Fruit fly (Drosophila melanogaster) Kc167 (cell line): ENCODE data around the gene CG14316.

ENCODE experiments used
- h ChIP-seq: fragments of >200 bp; optimal IDR thresholded peaks from 3 replicates; lab custom pipeline; 2018; ENCODE audit warnings: missing external identifiers
- psq ChIP-seq: fragments of >200 bp; optimal IDR thresholded peaks from 2 replicates; lab custom pipeline; 2017; ENCODE audit warnings: missing external identifiers
- ttk ChIP-seq: sonication (Bioruptor generic); optimal IDR thresholded peaks from 2 replicates; lab custom pipeline; 2017; ENCODE audit warnings: missing external identifiers

- no peak for TF ChIP-seq psq (lab: Kevin White, UChicago)
- TF ChIP-seq ttk: no peak
- no peak for TF ChIP-seq h (lab: Kevin White, UChicago)
These were observed 33.7 kb upstream of the CG14316 start for dm6 chr3R:18118239-18118638.
